Worm (Caenorhabditis elegans) whole organism, mixed stage, embryonic: Measurements from ENCODE around the gene R02F2.4.

Experiments
- blmp-1 ChIP-seq: fragments of 150-350 bp; optimal IDR thresholded peaks from 2 replicates; lab custom pipeline; 2014; ENCODE audit warnings: missing biosample characterization, missing genetic modification characterization
- lin-32 ChIP-seq: fragments of 200-800 bp; sonication (Bioruptor generic); optimal IDR thresholded peaks from 2 replicates; lab custom pipeline; 2018; ENCODE audit warnings: mild to moderate bottlenecking, missing genetic modification characterization, missing compliant biosample characterization
- mab-5 ChIP-seq: fragments of 150-350 bp; optimal IDR thresholded peaks from 2 replicates; lab custom pipeline; 2014; ENCODE audit warnings: missing biosample characterization, missing genetic modification characterization
- nhr-12 ChIP-seq: fragments of 150-350 bp; optimal IDR thresholded peaks from 2 replicates; lab custom pipeline; 2014; ENCODE audit warnings: missing biosample characterization, missing genetic modification characterization
- unc-39 ChIP-seq: fragments of 150-350 bp; optimal IDR thresholded peaks from 2 replicates; lab custom pipeline; 2014; ENCODE audit warnings: missing biosample characterization, missing genetic modification characterization
- ztf-11 ChIP-seq: fragments of 150-350 bp; optimal IDR thresholded peaks from 2 replicates; lab custom pipeline; 2014; ENCODE audit warnings: missing biosample characterization, missing genetic modification characterization

- TF ChIP-seq unc-39 (tag; lab: Kevin White, UChicago) (no peak), nhr-12 (no peak), lin-32 (GFP tag; lab: Kevin White, UChicago) (no peak), blmp-1 (tag; lab: Kevin White, UChicago) (no peak), ztf-11 (tag; lab: Kevin White, UChicago) (no peak), mab-5 (tag; lab: Kevin White, UChicago) (no peak)
Measured at ce11 chrIII:5469090-5469489, 15.0 kb upstream of the R02F2.4 start.
